Worm (Caenorhabditis elegans) whole organism, L4 larva: ENCODE measurements around the gene mon-2.

Experiments used
- dve-1 ChIP-seq: sonication (generic microtip); optimal IDR thresholded peaks from 2 replicates; lab custom pipeline; 2017; ENCODE audit warnings: antibody characterized with exemption, mild to moderate bottlenecking, missing genetic modification characterization, missing compliant biosample characterization; ENCODE audit not compliant: insufficient read depth
- mep-1 ChIP-seq: fragments of 150-350 bp; sonication (generic microtip); optimal IDR thresholded peaks from 3 replicates; lab custom pipeline; 2014; ENCODE audit warnings: missing biosample characterization, missing genetic modification characterization
- nhr-28 ChIP-seq: fragments of 150-350 bp; optimal IDR thresholded peaks from 2 replicates; lab custom pipeline; 2014; ENCODE audit warnings: missing biosample characterization, missing genetic modification characterization
- nhr-77 ChIP-seq: fragments of 150-350 bp; optimal IDR thresholded peaks from 2 replicates; lab custom pipeline; 2014; ENCODE audit warnings: missing biosample characterization, missing genetic modification characterization
- snpc-4 ChIP-seq: fragments of 150-350 bp; optimal IDR thresholded peaks from 2 replicates; lab custom pipeline; 2014; ENCODE audit warnings: missing biosample characterization, missing genetic modification characterization

- TF ChIP-seq nhr-77 (tag; lab: Kevin White, UChicago) (no peak), mep-1 (tag; lab: Kevin White, UChicago) (no peak), snpc-4 (tag; lab: Kevin White, UChicago) (no peak), dve-1 (tag; lab: Kevin White, UChicago) (no peak), nhr-28 (tag; lab: Kevin White, UChicago) (no peak)
Observed at ce11 chrIV:12092113-12092512, 4.5 kb upstream of the mon-2 start, which contains the start of gene mig-32.
